Worm (Caenorhabditis elegans) whole organism, L1 larva: ENCODE results near the gene Y22D7AL.7.

ENCODE experiments used
- C04F5.9 ChIP-seq: sonication (generic microtip); optimal IDR thresholded peaks from 2 replicates; lab custom pipeline; 2016; ENCODE audit warnings: missing genetic modification characterization, missing compliant biosample characterization
- C34B4.2 ChIP-seq: sonication (generic microtip); optimal IDR thresholded peaks from 2 replicates; lab custom pipeline; 2017; ENCODE audit warnings: mild to moderate bottlenecking, missing genetic modification characterization, missing compliant biosample characterization
- F16B12.6 ChIP-seq: fragments of 150-350 bp; optimal IDR thresholded peaks from 2 replicates; lab custom pipeline; 2014; ENCODE audit warnings: missing biosample characterization, missing genetic modification characterization
- alr-1 ChIP-seq: fragments of 200-800 bp; sonication (Bioruptor generic); optimal IDR thresholded peaks from 2 replicates; lab custom pipeline; 2018; ENCODE audit warnings: borderline replicate concordance, mild to moderate bottlenecking, missing genetic modification characterization, missing compliant biosample characterization
- ama-1 ChIP-seq: fragments of 150-350 bp; optimal IDR thresholded peaks from 2 replicates; lab custom pipeline; 2014
- blmp-1 ChIP-seq: fragments of 150-350 bp; optimal IDR thresholded peaks from 2 replicates; lab custom pipeline; 2014; ENCODE audit warnings: missing biosample characterization, missing genetic modification characterization
- ceh-82 ChIP-seq, 3 experiments: fragments of 150-350 bp in 1 of 3; sonication (generic microtip) in 2 of 3; optimal IDR thresholded peaks; 2 replicates each; lab custom pipeline; 2014 to 2017; ENCODE audit warnings: missing biosample characterization in 3 of 3, missing genetic modification characterization in 3 of 3
- ces-1 ChIP-seq: fragments of 150-350 bp; optimal IDR thresholded peaks from 2 replicates; lab custom pipeline; 2014; ENCODE audit warnings: missing biosample characterization, missing genetic modification reagents, missing genetic modification characterization
- efl-1 ChIP-seq, 4 experiments: fragments of 150-350 bp; optimal IDR thresholded peaks in 3 of 4; peaks in 1 of 4; 1 replicate in 1 of 4; 2 replicates in 3 of 4; lab custom pipeline; 2014; ENCODE audit warnings: missing biosample characterization in 2 of 4, missing genetic modification characterization in 2 of 4, missing genetic modification reagents in 2 of 4
- efl-3 ChIP-seq: fragments of 200-800 bp; sonication (Bioruptor generic); optimal IDR thresholded peaks from 2 replicates; lab custom pipeline; 2018; ENCODE audit warnings: mild to moderate bottlenecking, missing genetic modification characterization, missing compliant biosample characterization
- egl-27 ChIP-seq, 2 experiments: fragments of 150-350 bp in 1 of 2; sonication (generic microtip); optimal IDR thresholded peaks; 3 replicates each; lab custom pipeline; 2017 to 2018; ENCODE audit warnings: missing biosample characterization in 2 of 2, missing genetic modification characterization in 2 of 2, missing genetic modification reagents in 2 of 2
- elt-2 ChIP-seq: sonication (generic microtip); optimal IDR thresholded peaks from 2 replicates; lab custom pipeline; 2016; ENCODE audit warnings: missing genetic modification characterization, mild to moderate bottlenecking, inconsistent platforms, missing compliant biosample characterization, missing genetic modification reagents
- ets-5 ChIP-seq: fragments of 200-800 bp; sonication (Bioruptor generic); IDR thresholded peaks from 2 replicates; pipeline ENCODE4 v1.3.6; 2022; ENCODE audit warnings: missing genetic modification characterization, missing compliant biosample characterization
- fkh-10 ChIP-seq: sonication (generic microtip); optimal IDR thresholded peaks from 2 replicates; lab custom pipeline; 2017; ENCODE audit warnings: missing biosample characterization, missing genetic modification reagents, missing genetic modification characterization
- fkh-4 ChIP-seq: sonication (generic microtip); optimal IDR thresholded peaks from 2 replicates; lab custom pipeline; 2016; ENCODE audit warnings: missing compliant biosample characterization, missing genetic modification characterization, borderline replicate concordance
- fkh-8 ChIP-seq: sonication (generic microtip); optimal IDR thresholded peaks from 2 replicates; lab custom pipeline; 2016; ENCODE audit warnings: mild to moderate bottlenecking, missing genetic modification characterization, missing compliant biosample characterization
- hpl-2 ChIP-seq: fragments of 150-350 bp; optimal IDR thresholded peaks from 2 replicates; lab custom pipeline; 2014; ENCODE audit warnings: missing biosample characterization, missing genetic modification reagents, missing genetic modification characterization
- irx-1 ChIP-seq: sonication (generic microtip); optimal IDR thresholded peaks from 2 replicates; lab custom pipeline; 2016; ENCODE audit warnings: missing genetic modification characterization, missing compliant biosample characterization
- isw-1 ChIP-seq: fragments of 200-800 bp; sonication (Bioruptor generic); IDR thresholded peaks from 2 replicates; pipeline ENCODE4 v1.3.6; 2022; ENCODE audit warnings: missing genetic modification characterization, missing compliant biosample characterization
- jun-1 ChIP-seq: fragments of 150-350 bp; optimal IDR thresholded peaks from 2 replicates; lab custom pipeline; 2014; ENCODE audit warnings: missing biosample characterization, missing genetic modification reagents, missing genetic modification characterization
- lin-14 ChIP-seq: fragments of 200-800 bp; sonication (Bioruptor generic); optimal IDR thresholded peaks from 2 replicates; lab custom pipeline; 2018; ENCODE audit warnings: mild to moderate bottlenecking, missing genetic modification characterization, moderate library complexity, missing compliant biosample characterization
- lin-15B ChIP-seq: fragments of 150-350 bp; sonication (generic microtip); optimal IDR thresholded peaks from 3 replicates; lab custom pipeline; 2014; ENCODE audit warnings: missing biosample characterization, missing genetic modification characterization
- lin-35 ChIP-seq, 2 experiments: fragments of 150-350 bp; optimal IDR thresholded peaks; 2 replicates each; lab custom pipeline; 2014; ENCODE audit warnings: missing biosample characterization in 2 of 2, missing genetic modification characterization in 2 of 2, missing genetic modification reagents in 2 of 2
- lin-39 ChIP-seq: fragments of 150-350 bp; optimal IDR thresholded peaks from 2 replicates; lab custom pipeline; 2014; ENCODE audit warnings: missing biosample characterization, missing genetic modification reagents, missing genetic modification characterization
- lir-3 ChIP-seq: sonication (generic microtip); optimal IDR thresholded peaks from 2 replicates; lab custom pipeline; 2016; ENCODE audit warnings: mild to moderate bottlenecking, missing genetic modification characterization, moderate library complexity, missing compliant biosample characterization; ENCODE audit not compliant: poor library complexity
- mdl-1 ChIP-seq, 2 experiments: fragments of 150-350 bp; optimal IDR thresholded peaks; 2 replicates each; lab custom pipeline; 2014 to 2017; ENCODE audit warnings: missing biosample characterization in 2 of 2, missing genetic modification characterization in 2 of 2, inconsistent platforms in 1 of 2
- nhr-11 ChIP-seq: fragments of 150-350 bp; optimal IDR thresholded peaks from 2 replicates; lab custom pipeline; 2014; ENCODE audit warnings: missing biosample characterization, missing genetic modification characterization
- nhr-20 ChIP-seq: sonication (generic microtip); optimal IDR thresholded peaks from 2 replicates; lab custom pipeline; 2016; ENCODE audit warnings: mild to moderate bottlenecking, missing genetic modification characterization, missing compliant biosample characterization
- nhr-28 ChIP-seq: fragments of 150-350 bp; optimal IDR thresholded peaks from 2 replicates; lab custom pipeline; 2014; ENCODE audit warnings: missing biosample characterization, missing genetic modification characterization
- nhr-47 ChIP-seq: sonication (generic microtip); optimal IDR thresholded peaks from 2 replicates; lab custom pipeline; 2016; ENCODE audit warnings: mild to moderate bottlenecking, missing genetic modification characterization, moderate library complexity, missing compliant biosample characterization
- nhr-71 ChIP-seq: sonication (generic microtip); optimal IDR thresholded peaks from 2 replicates; lab custom pipeline; 2016; ENCODE audit warnings: mild to moderate bottlenecking, missing genetic modification characterization, moderate library complexity, missing compliant biosample characterization
- nhr-76 ChIP-seq: sonication (generic microtip); optimal IDR thresholded peaks from 2 replicates; lab custom pipeline; 2017; ENCODE audit warnings: missing biosample characterization, missing genetic modification characterization
- nhr-77 ChIP-seq: fragments of 150-350 bp; optimal IDR thresholded peaks from 2 replicates; lab custom pipeline; 2014; ENCODE audit warnings: missing biosample characterization, missing genetic modification characterization
- nhr-84 ChIP-seq: sonication (generic microtip); optimal IDR thresholded peaks from 2 replicates; lab custom pipeline; 2017; ENCODE audit warnings: missing biosample characterization, missing genetic modification characterization
- nhr-90 ChIP-seq: sonication (generic microtip); optimal IDR thresholded peaks from 2 replicates; lab custom pipeline; 2016; ENCODE audit warnings: mild to moderate bottlenecking, missing genetic modification characterization, missing compliant biosample characterization; ENCODE audit not compliant: poor library complexity
- pag-3 ChIP-seq: sonication (generic microtip); optimal IDR thresholded peaks from 2 replicates; lab custom pipeline; 2017; ENCODE audit warnings: missing genetic modification characterization, mild to moderate bottlenecking, missing compliant biosample characterization, antibody characterized with exemption, borderline replicate concordance; ENCODE audit not compliant: insufficient read depth
- pqm-1 ChIP-seq: sonication (generic microtip); optimal IDR thresholded peaks from 3 replicates; lab custom pipeline; 2017; ENCODE audit warnings: missing biosample characterization, missing genetic modification characterization
- rnt-1 ChIP-seq: sonication (generic microtip); optimal IDR thresholded peaks from 2 replicates; lab custom pipeline; 2016; ENCODE audit warnings: mild to moderate bottlenecking, missing genetic modification characterization, moderate library complexity, missing compliant biosample characterization
- skn-1 ChIP-seq: fragments of 150-350 bp; optimal IDR thresholded peaks from 2 replicates; lab custom pipeline; 2014; ENCODE audit warnings: missing biosample characterization, missing genetic modification characterization
- snu-23 ChIP-seq: sonication (generic microtip); optimal IDR thresholded peaks from 2 replicates; lab custom pipeline; 2016; ENCODE audit warnings: missing genetic modification characterization, missing compliant biosample characterization
- sox-4 ChIP-seq: sonication (generic microtip); optimal IDR thresholded peaks from 2 replicates; lab custom pipeline; 2016; ENCODE audit warnings: missing genetic modification characterization, missing compliant biosample characterization
- swsn-7 ChIP-seq: sonication (generic microtip); optimal IDR thresholded peaks from 2 replicates; lab custom pipeline; 2016; ENCODE audit warnings: missing genetic modification characterization, missing compliant biosample characterization
- tbx-2 ChIP-seq: sonication (generic microtip); optimal IDR thresholded peaks from 2 replicates; lab custom pipeline; 2016; ENCODE audit warnings: missing genetic modification characterization, missing compliant biosample characterization
- tlp-1 ChIP-seq: fragments of 150-350 bp; optimal IDR thresholded peaks from 2 replicates; lab custom pipeline; 2014; ENCODE audit warnings: missing biosample characterization, missing genetic modification characterization
- unc-130 ChIP-seq: fragments of 150-350 bp; optimal IDR thresholded peaks from 2 replicates; lab custom pipeline; 2017; ENCODE audit warnings: missing biosample characterization, missing genetic modification characterization, inconsistent platforms
- unc-30 ChIP-seq: sonication (generic microtip); optimal IDR thresholded peaks from 2 replicates; lab custom pipeline; 2017; ENCODE audit warnings: missing biosample characterization, missing genetic modification characterization
- unc-86 ChIP-seq: sonication (generic microtip); optimal IDR thresholded peaks from 2 replicates; lab custom pipeline; 2016; ENCODE audit warnings: missing genetic modification characterization, missing compliant biosample characterization
- vab-15 ChIP-seq: sonication (generic microtip); optimal IDR thresholded peaks from 2 replicates; lab custom pipeline; 2017; ENCODE audit warnings: missing genotype, mild to moderate bottlenecking, missing genetic modification characterization, missing compliant biosample characterization
- xbp-1 ChIP-seq: sonication (generic microtip); optimal IDR thresholded peaks from 2 replicates; lab custom pipeline; 2016; ENCODE audit warnings: missing genetic modification characterization, missing compliant biosample characterization
- zip-4 ChIP-seq: fragments of 200-800 bp; sonication (Bioruptor generic); optimal IDR thresholded peaks from 2 replicates; lab custom pipeline; 2018; ENCODE audit warnings: mild to moderate bottlenecking, missing genetic modification characterization, moderate library complexity, missing compliant biosample characterization
- ztf-11 ChIP-seq, 2 experiments: sonication (generic microtip); optimal IDR thresholded peaks; 2 replicates each; lab custom pipeline; 2016 to 2017; ENCODE audit warnings: missing genetic modification characterization in 2 of 2, missing biosample characterization in 1 of 2, missing compliant biosample characterization in 1 of 2

The Y22D7AL.7 gene

DNA sequence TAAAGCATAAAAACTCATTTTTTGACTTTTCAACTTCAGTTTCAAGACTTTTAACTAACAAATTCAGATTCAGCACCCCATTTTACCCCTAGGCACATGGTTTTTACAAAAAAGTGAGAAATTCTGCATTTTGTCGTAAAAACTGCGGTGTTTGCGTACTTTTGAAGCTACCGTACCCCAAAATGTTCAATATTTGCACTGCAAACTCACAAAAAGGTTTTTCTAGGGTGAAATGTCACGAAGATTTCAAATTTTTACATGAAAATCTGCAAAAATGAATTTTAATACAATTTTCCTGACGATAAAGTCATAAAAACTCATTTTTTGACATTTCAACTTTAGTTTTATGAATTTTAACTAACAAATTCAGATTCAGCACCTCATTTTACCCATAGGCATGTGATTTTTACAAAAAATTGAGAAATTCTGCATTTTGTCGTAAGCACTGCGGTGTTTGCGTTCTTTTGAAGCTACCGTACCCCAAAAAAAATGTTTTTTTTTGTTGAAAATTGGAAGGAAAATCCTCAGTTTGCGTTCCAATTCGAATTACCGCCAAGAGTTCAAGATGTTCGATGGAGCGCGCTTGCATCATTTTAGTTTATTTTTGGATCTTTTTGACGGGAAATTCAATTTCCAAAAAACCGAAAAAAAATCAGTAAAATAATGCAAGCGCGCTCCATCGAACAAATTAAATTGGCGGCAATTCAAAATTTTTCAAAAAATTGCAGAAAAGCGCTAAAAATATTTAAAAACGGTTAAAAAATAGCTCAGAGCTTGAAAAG lies 39.9 kb downstream of the Y22D7AL.7 start (continued):
- no peak for TF ChIP-seq isw-1
- no peak for TF ChIP-seq fkh-4
- TF ChIP-seq pqm-1, result no peak
- TF ChIP-seq C04F5.9, result no peak
- TF ChIP-seq lin-35 (GFP tag; optimal IDR thresholded peaks at IDR 0.05; lab: Kevin White, UChicago), result peak; percentile 30 to 71
- TF ChIP-seq unc-86 (tag; lab: Kevin White, UChicago), result no peak
- no peak for TF ChIP-seq fkh-10 (GFP tag; lab: Kevin White, UChicago)
- TF ChIP-seq elt-2, result peak; percentile 28
- no peak for TF ChIP-seq lin-39 (tag; lab: Kevin White, UChicago)
- TF ChIP-seq zip-4 (GFP tag; lab: Kevin White, UChicago), result no peak
- TF ChIP-seq rnt-1, result peak; percentile 36
- peak; percentile 31 for TF ChIP-seq nhr-47 (tag; lab: Kevin White, UChicago)
- TF ChIP-seq egl-27 (tag; optimal IDR thresholded peaks at IDR 0.05; lab: Kevin White, UChicago), result no peak
- TF ChIP-seq efl-1 (optimal IDR thresholded peaks at IDR 0.05; lab: Kevin White, UChicago), result peak in 1 of 2 experiments; percentile 29
- peak; percentile 70 to 97 for TF ChIP-seq efl-1 (GFP tag; optimal IDR thresholded peaks at IDR 0.05 in 1 of 2; lab: Kevin White, UChicago)
- TF ChIP-seq fkh-8 (tag; lab: Kevin White, UChicago), result no peak
- TF ChIP-seq nhr-84 (tag; lab: Kevin White, UChicago), result no peak
- TF ChIP-seq ceh-82 (tag; optimal IDR thresholded peaks at IDR 0.05; lab: Kevin White, UChicago), result no peak
- no peak for TF ChIP-seq lir-3 (tag; lab: Kevin White, UChicago)
- no peak for TF ChIP-seq nhr-28 (tag; lab: Kevin White, UChicago)
- peak; percentile 71 for TF ChIP-seq ama-1 (lab: Kevin White, UChicago)
- TF ChIP-seq ets-5 (GFP tag; lab: Robert Waterston, UW), result 0 out of 2 replicates have a peak, but pooled peaks have one; percentile 50
- TF ChIP-seq nhr-77, result no peak
- no peak for TF ChIP-seq nhr-76 (tag; lab: Kevin White, UChicago)
- peak; percentile 45 for TF ChIP-seq nhr-71
- no peak for TF ChIP-seq nhr-11 (tag; lab: Kevin White, UChicago)
- no peak for TF ChIP-seq vab-15 (tag; lab: Kevin White, UChicago)
- TF ChIP-seq lin-14 (GFP tag; lab: Kevin White, UChicago), result no peak
- no peak for TF ChIP-seq sox-4 (tag; lab: Kevin White, UChicago)
- TF ChIP-seq snu-23 (GFP tag; lab: Kevin White, UChicago), result peak; percentile 22
- peak; percentile 6 for TF ChIP-seq xbp-1 (tag; lab: Kevin White, UChicago)
- no peak for TF ChIP-seq unc-130 (tag; lab: Kevin White, UChicago)
- TF ChIP-seq blmp-1, result no peak
- no peak for TF ChIP-seq irx-1 (tag; lab: Kevin White, UChicago)
- no peak for TF ChIP-seq tlp-1 (tag; lab: Kevin White, UChicago)
- no peak for TF ChIP-seq lin-15B
- peak; percentile 20 for TF ChIP-seq nhr-20
- TF ChIP-seq hpl-2 (GFP tag; lab: Kevin White, UChicago), result no peak
- TF ChIP-seq unc-30, result no peak
- TF ChIP-seq C34B4.2, result no peak
- TF ChIP-seq F16B12.6, result no peak
- TF ChIP-seq skn-1, result no peak
- TF ChIP-seq jun-1 (tag; lab: Kevin White, UChicago), result no peak
- TF ChIP-seq nhr-90 (tag; lab: Kevin White, UChicago), result peak; percentile 20
- no peak for TF ChIP-seq swsn-7
- no peak for TF ChIP-seq efl-3 (GFP tag; lab: Kevin White, UChicago)
- TF ChIP-seq tbx-2, result no peak
- no peak for TF ChIP-seq mdl-1 (tag; optimal IDR thresholded peaks at IDR 0.05; lab: Kevin White, UChicago)
- no peak for TF ChIP-seq alr-1 (tag; lab: Kevin White, UChicago)
- no peak for TF ChIP-seq ztf-11 (tag; optimal IDR thresholded peaks at IDR 0.05; lab: Kevin White, UChicago)
- no peak for TF ChIP-seq pag-3 (tag; lab: Kevin White, UChicago)
- TF ChIP-seq ces-1 (GFP tag; lab: Kevin White, UChicago), result no peak
